Worm (Caenorhabditis elegans) whole organism, young adult: Measurements from ENCODE around the gene Y58A7A.1.

Source experiments
- F23B12.7 ChIP-seq: sonication (generic microtip); optimal IDR thresholded peaks from 2 replicates; lab custom pipeline; 2017; ENCODE audit warnings: missing genetic modification characterization, mild to moderate bottlenecking, missing compliant biosample characterization, antibody characterized with exemption, moderate library complexity; ENCODE audit not compliant: insufficient read depth
- attf-6 ChIP-seq: fragments of 200-800 bp; sonication (Bioruptor generic); IDR thresholded peaks from 2 replicates; pipeline ENCODE4 v1.3.6; 2022; ENCODE audit warnings: missing genetic modification reagents, missing genetic modification characterization, missing compliant biosample characterization
- die-1 ChIP-seq: sonication (generic microtip); optimal IDR thresholded peaks from 2 replicates; lab custom pipeline; 2016; ENCODE audit warnings: missing genotype, mild to moderate bottlenecking, missing genetic modification characterization, missing compliant biosample characterization
- hmg-1.2 ChIP-seq: fragments of 200-800 bp; sonication (Bioruptor generic); IDR thresholded peaks from 2 replicates; pipeline ENCODE4 v1.3.6; 2022; ENCODE audit warnings: missing genetic modification reagents, missing genetic modification characterization, missing compliant biosample characterization
- lin-54 ChIP-seq: fragments of 200-800 bp; sonication (Bioruptor generic); optimal IDR thresholded peaks from 2 replicates; lab custom pipeline; 2018; ENCODE audit warnings: mild to moderate bottlenecking, missing genetic modification characterization, missing compliant biosample characterization
- madf-3 ChIP-seq: fragments of 200-800 bp; sonication (Bioruptor generic); IDR thresholded peaks from 2 replicates; pipeline ENCODE4 v1.3.6; 2022; ENCODE audit warnings: missing genetic modification reagents, missing genetic modification characterization, missing compliant biosample characterization
- nfyb-1 ChIP-seq: fragments of 200-800 bp; sonication (Bioruptor generic); IDR thresholded peaks from 2 replicates; pipeline ENCODE4 v1.3.6; 2022; ENCODE audit warnings: missing genetic modification reagents, missing genetic modification characterization, missing compliant biosample characterization
- nhr-90 ChIP-seq: sonication (generic microtip); optimal IDR thresholded peaks from 2 replicates; lab custom pipeline; 2016; ENCODE audit warnings: missing genotype, mild to moderate bottlenecking, missing genetic modification characterization, missing compliant biosample characterization
- snpc-4 ChIP-seq, 5 experiments: fragments of 150-350 bp in 1 of 5; sonication (generic microtip) in 4 of 5; optimal IDR thresholded peaks; 2 replicates each; lab custom pipeline; 2014 to 2018; ENCODE audit warnings: missing genetic modification characterization in 5 of 5, missing biosample characterization in 3 of 5, antibody characterized with exemption in 2 of 5, mild to moderate bottlenecking in 2 of 5, missing compliant biosample characterization in 2 of 5, missing genotype in 2 of 5, moderate library complexity in 2 of 5, missing genetic modification reagents in 1 of 5
- sptf-2 ChIP-seq: fragments of 200-800 bp; sonication (Bioruptor generic); optimal IDR thresholded peaks from 2 replicates; lab custom pipeline; 2018; ENCODE audit warnings: mild to moderate bottlenecking, missing genetic modification characterization, missing compliant biosample characterization
- tlf-1 ChIP-seq: fragments of 200-800 bp; sonication (Bioruptor generic); optimal IDR thresholded peaks from 2 replicates; lab custom pipeline; 2018; ENCODE audit warnings: mild to moderate bottlenecking, missing genetic modification characterization, missing compliant biosample characterization

DNA sequence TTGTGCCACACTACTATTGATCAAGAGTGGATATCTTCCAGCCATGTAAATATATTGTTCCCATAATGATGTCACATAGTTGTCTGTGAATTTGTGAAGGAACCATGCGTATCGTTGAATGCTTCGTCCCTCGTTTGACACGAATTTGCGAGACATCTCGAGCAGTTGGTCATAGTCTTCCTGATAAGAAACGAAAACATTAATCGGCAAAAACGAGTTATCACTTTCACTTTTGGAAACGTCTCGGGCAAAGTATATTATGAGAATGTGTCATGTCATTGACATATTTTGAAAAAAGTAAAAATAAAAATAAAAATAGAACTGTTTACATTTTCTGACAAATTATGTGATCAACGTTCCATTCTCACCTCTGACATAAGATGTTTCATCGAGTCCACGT is 42.9 kb downstream of the Y58A7A.1 start:
- no peak for TF ChIP-seq attf-6
- TF ChIP-seq hmg-1.2, result no peak
- no peak for TF ChIP-seq madf-3
- TF ChIP-seq tlf-1 (GFP tag; lab: Kevin White, UChicago), result no peak
- TF ChIP-seq sptf-2 (GFP tag; lab: Kevin White, UChicago), result no peak
- no peak for TF ChIP-seq die-1 (tag; lab: Kevin White, UChicago)
- no peak for TF ChIP-seq F23B12.7
- TF ChIP-seq snpc-4 (GFP tag; optimal IDR thresholded peaks at IDR 0.05; lab: Kevin White, UChicago), result no peak
- TF ChIP-seq snpc-4 (tag; optimal IDR thresholded peaks at IDR 0.05; lab: Kevin White, UChicago), result no peak
- TF ChIP-seq nfyb-1, result no peak
- no peak for TF ChIP-seq nhr-90
- TF ChIP-seq lin-54 (GFP tag; lab: Kevin White, UChicago), result no peak
